Fruit fly (Drosophila melanogaster): ENCODE data around the gene lft.

lft gene

dm6 chr2L:10321036-10321583 is 43.2 kb upstream of the lft start (continued):
- TF ChIP-seq cato (GFP tag; optimal IDR thresholded peaks at IDR 0.05; ENCODE audit: borderline replicate concordance) (no peak), kni (GFP tag; optimal IDR thresholded peaks at IDR 0.05) (no peak), CG3726 (GFP tag; IDR thresholded peaks at IDR 0.05) (no peak), CG6791 (GFP tag; IDR thresholded peaks at IDR 0.05; ENCODE audit: partially characterized antibody) (no peak), fd96Cb (tag; optimal IDR thresholded peaks at IDR 0.05) (no peak), chinmo (GFP tag; IDR thresholded peaks at IDR 0.05; ENCODE audit: partially characterized antibody) (no peak), HHEX (GFP tag; optimal IDR thresholded peaks at IDR 0.05) (no peak), Nf-YA (GFP tag; IDR thresholded peaks at IDR 0.05) (no peak), otp (GFP tag; IDR thresholded peaks at IDR 0.05) (no peak), zfh2 (GFP tag; optimal IDR thresholded peaks at IDR 0.05) (peak; percentile 35), CG16815 (GFP tag; optimal IDR thresholded peaks at IDR 0.05) (no peak), CG2875 (GFP tag; optimal IDR thresholded peaks at IDR 0.05) (no peak), hkb (optimal IDR thresholded peaks at IDR 0.05) (no peak), hkb (GFP tag; IDR thresholded peaks at IDR 0.05) (no peak), unpg (GFP tag; optimal IDR thresholded peaks at IDR 0.05) (no peak), CG2889 (GFP tag; IDR thresholded peaks at IDR 0.05) (no peak), CG14050 (GFP tag; IDR thresholded peaks at IDR 0.05) (no peak), BtbVII (GFP tag; optimal IDR thresholded peaks at IDR 0.05) (no peak), CG12942 (GFP tag; optimal IDR thresholded peaks at IDR 0.05) (no peak), Gsc (GFP tag; IDR thresholded peaks at IDR 0.05) (no peak), tna (GFP tag; IDR thresholded peaks at IDR 0.05; ENCODE audit: partially characterized antibody) (peak; percentile 57), HLH3B (GFP tag; IDR thresholded peaks at IDR 0.05) (no peak), dimm (GFP tag; IDR thresholded peaks at IDR 0.05) (no peak), eve (GFP tag; optimal IDR thresholded peaks at IDR 0.05) (no peak), mirr (GFP tag; optimal IDR thresholded peaks at IDR 0.05) (no peak), NFAT (GFP tag; IDR thresholded peaks at IDR 0.05) (no peak), CG2202 (tag; optimal IDR thresholded peaks at IDR 0.05) (no peak), CG11560 (tag; IDR thresholded peaks at IDR 0.05) (no peak), CG4617 (GFP tag; optimal IDR thresholded peaks at IDR 0.05; ENCODE audit: borderline replicate concordance) (no peak), grau (tag; optimal IDR thresholded peaks at IDR 0.05) (no peak), Hmx (GFP tag; optimal IDR thresholded peaks at IDR 0.05) (no peak), nau (GFP tag; optimal IDR thresholded peaks at IDR 0.05) (no peak), ftz-f1 (GFP tag; optimal IDR thresholded peaks at IDR 0.05) (no peak), Mrtf (GFP tag; IDR thresholded peaks at IDR 0.05) (no peak), CG7839 (tag; optimal IDR thresholded peaks at IDR 0.05) (no peak), jing (GFP tag; optimal IDR thresholded peaks at IDR 0.05) (no peak), salm (tag; optimal IDR thresholded peaks at IDR 0.05) (no peak), CG12391 (tag; optimal IDR thresholded peaks at IDR 0.05) (no peak), CG15269 (tag; optimal IDR thresholded peaks at IDR 0.05) (no peak), CG4820 (GFP tag; optimal IDR thresholded peaks at IDR 0.05) (no peak), Rx (GFP tag; IDR thresholded peaks at IDR 0.05) (no peak), Hmr (GFP tag; optimal IDR thresholded peaks at IDR 0.05) (no peak), cwo (GFP tag; optimal IDR thresholded peaks at IDR 0.05) (no peak), emc (GFP tag; optimal IDR thresholded peaks at IDR 0.05) (no peak), Stat92E (GFP tag; optimal IDR thresholded peaks at IDR 0.05) (no peak), pho (GFP tag; optimal IDR thresholded peaks at IDR 0.05) (no peak), sug (tag; optimal IDR thresholded peaks at IDR 0.05) (no peak), slbo (GFP tag; IDR thresholded peaks at IDR 0.05) (no peak), bsh (GFP tag; optimal IDR thresholded peaks at IDR 0.05) (no peak), CG1832 (GFP tag; optimal IDR thresholded peaks at IDR 0.05) (no peak), sd (tag; optimal IDR thresholded peaks at IDR 0.05) (no peak)

All from whole organism, embryonic.